In genomic region chr2L:21179217-21179520, dm6 we compare ENCODE assay signal across 1 fruit fly cellular context.
TF ChIP-seq lines count a peak whose summit lies in the region.

No protein-coding gene starts in this region.

TF ChIP-seq in whole organism, embryonic, 481 proteins besides CTCF, POLR2A, EP300 and RAD21 (continued from another document):
- no peak for TF ChIP-seq MTF-1 (GFP tag; optimal IDR thresholded peaks at IDR 0.05; lab: Kevin White, UChicago; ENCODE audit: borderline replicate concordance)
TF ChIP-seq in whole organism, embryonic: peak in this region for 4.
